Fruit fly (Drosophila melanogaster): ENCODE results near the gene eEF2.

DNA sequence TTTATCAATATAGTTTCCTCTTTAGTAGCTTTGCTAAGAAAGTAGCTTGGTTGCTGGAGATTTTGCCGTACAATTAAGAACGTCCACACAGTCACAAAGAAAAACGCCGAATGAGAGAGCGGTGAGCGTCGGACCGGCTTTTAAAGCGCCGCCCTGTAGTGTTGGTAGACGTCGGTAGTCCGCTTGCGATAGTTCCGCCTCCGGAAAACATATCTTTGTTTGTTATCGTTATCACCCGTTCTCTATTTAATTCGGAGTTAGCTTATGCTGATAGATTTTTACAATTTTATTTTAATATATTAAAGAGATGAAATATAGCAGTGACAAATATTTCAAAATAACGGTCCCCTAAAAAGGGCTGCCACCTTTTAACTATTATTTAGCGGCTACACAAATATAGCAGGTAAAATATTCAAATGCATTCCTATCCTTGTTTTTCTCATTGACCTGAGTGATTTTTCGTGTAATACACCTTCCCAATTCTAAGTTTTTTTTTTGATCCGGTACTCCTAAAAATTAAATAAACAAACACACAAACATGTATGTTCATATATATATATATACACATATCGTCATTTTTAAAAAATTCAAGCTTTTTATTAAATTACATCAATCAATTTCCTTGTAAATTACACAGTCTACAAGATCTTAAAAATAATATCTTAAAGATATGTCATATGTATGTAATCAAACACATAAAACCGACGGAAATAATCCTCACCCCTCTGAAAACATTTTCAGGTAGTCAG lies 52.0 kb downstream of the eEF2 start, which contains the start of gene Df31:
- TF ChIP-seq h (optimal IDR thresholded peaks at IDR 0.05) (no peak), insv (optimal IDR thresholded peaks at IDR 0.05) (no peak), psq (optimal IDR thresholded peaks at IDR 0.05) (no peak), Myc (optimal IDR thresholded peaks at IDR 0.05) (no peak), Sin3A (optimal IDR thresholded peaks at IDR 0.05) (no peak)
